Worm (Caenorhabditis elegans) whole organism, L3 larva: ENCODE results near the gene Y49F6B.12.

Source experiments
- fos-1 ChIP-seq: fragments of 150-350 bp; optimal IDR thresholded peaks from 2 replicates; lab custom pipeline; 2014; ENCODE audit warnings: missing biosample characterization, missing genetic modification characterization
- unc-62 ChIP-seq: fragments of 150-350 bp; sonication (generic microtip); optimal IDR thresholded peaks from 4 replicates; lab custom pipeline; 2014; ENCODE audit warnings: missing biosample characterization, missing genetic modification reagents, missing genetic modification characterization

DNA sequence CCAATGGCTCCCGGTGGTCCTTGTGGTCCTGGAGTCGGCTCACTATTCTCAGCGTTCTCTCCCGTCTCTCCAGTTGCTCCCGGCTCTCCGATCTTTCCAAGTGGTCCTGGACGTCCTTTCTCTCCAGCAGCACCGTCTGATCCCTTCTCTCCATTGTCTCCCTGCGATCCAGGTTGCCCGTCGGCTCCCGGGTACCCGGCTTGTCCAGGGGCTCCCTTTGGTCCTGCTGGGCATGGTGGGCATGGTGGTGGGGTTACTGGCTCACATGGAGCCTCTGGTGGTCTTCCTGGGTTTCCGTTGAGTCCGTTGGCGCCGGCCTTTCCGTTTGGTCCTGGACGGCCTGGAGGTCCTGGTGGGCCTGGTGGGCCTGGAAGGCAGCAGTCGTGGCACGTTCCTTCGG is 28.2 kb upstream of the Y49F6B.12 start:
- TF ChIP-seq fos-1 (tag; lab: Kevin White, UChicago) (no peak), unc-62 (no peak)
